Worm (Caenorhabditis elegans): ENCODE data around the gene cut-4.

The cut-4 gene

DNA sequence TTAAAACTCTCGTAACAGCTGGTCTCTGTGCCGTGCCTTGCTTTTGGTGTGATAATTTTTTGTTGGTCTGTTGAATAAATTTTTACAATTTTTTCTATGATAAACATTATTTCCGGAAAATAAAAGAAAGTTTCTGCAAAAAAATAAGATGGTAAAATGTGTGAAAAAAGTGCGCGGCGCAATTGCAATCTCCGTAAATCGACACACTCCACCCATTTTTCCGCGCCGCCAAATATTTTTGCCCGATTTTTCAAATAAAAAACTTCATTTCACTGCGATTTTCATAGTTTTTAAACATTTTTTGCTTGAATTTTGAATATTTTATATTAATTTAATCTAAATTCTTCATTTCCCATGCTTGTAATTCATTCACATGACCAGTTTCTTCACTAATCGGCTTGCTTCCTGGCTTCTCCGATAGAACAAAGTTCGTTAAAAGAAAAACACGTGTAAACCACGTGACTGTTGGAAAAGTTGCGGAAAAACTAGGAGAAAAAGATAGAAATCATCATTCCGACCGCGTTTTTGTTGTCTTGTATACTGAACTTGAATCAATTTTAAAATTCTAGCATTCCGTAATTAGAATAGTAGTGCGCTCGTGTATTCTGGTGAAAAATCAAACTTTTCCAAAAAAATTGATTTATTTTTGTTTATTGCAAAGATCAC lies 47.8 kb upstream of the cut-4 start (continued):
- peak; percentile 46 for TF ChIP-seq ahr-1 (tag; optimal IDR thresholded peaks at IDR 0.05)
- no peak for TF ChIP-seq ets-4 (tag; optimal IDR thresholded peaks at IDR 0.05)
- no peak for TF ChIP-seq T23F11.4 (GFP tag; optimal IDR thresholded peaks at IDR 0.05)
- peak; percentile 34 for TF ChIP-seq unc-42 (tag; optimal IDR thresholded peaks at IDR 0.05)
- TF ChIP-seq ceh-48 (tag; optimal IDR thresholded peaks at IDR 0.05) = peak; percentile 31
- no peak for TF ChIP-seq hlh-6 (tag; optimal IDR thresholded peaks at IDR 0.05)
- TF ChIP-seq pha-4 (tag; optimal IDR thresholded peaks at IDR 0.05) = no peak
- TF ChIP-seq sdc-2 (tag; optimal IDR thresholded peaks at IDR 0.05) = no peak
- TF ChIP-seq sox-2 (GFP tag; IDR thresholded peaks at IDR 0.05) = peak; percentile 19; the same call in 1 of the 2 replicates
- TF ChIP-seq K02D7.2 (tag; optimal IDR thresholded peaks at IDR 0.05) = peak; percentile 1
- peak; percentile 50 for TF ChIP-seq sox-4 (tag; optimal IDR thresholded peaks at IDR 0.05)
- TF ChIP-seq ama-1 (optimal IDR thresholded peaks at IDR 0.05) = no peak
- no peak for TF ChIP-seq pax-1 (tag; optimal IDR thresholded peaks at IDR 0.05)
- TF ChIP-seq ceh-14 (tag; optimal IDR thresholded peaks at IDR 0.05) = peak; percentile 70
- no peak for TF ChIP-seq lim-6 (tag; optimal IDR thresholded peaks at IDR 0.05)
- TF ChIP-seq tbx-7 (tag; optimal IDR thresholded peaks at IDR 0.05) = no peak
- TF ChIP-seq syd-9 (tag; optimal IDR thresholded peaks at IDR 0.05) = no peak
- no peak for TF ChIP-seq pqm-1 (tag; optimal IDR thresholded peaks at IDR 0.05)
- TF ChIP-seq ceh-31 (tag; optimal IDR thresholded peaks at IDR 0.05) = peak; percentile 56
- TF ChIP-seq lin-11 (tag; optimal IDR thresholded peaks at IDR 0.05) = no peak
- TF ChIP-seq nhr-11 (tag; optimal IDR thresholded peaks at IDR 0.05) = no peak
- TF ChIP-seq gmeb-2 (tag; optimal IDR thresholded peaks at IDR 0.05) = peak; percentile 67
- TF ChIP-seq K09A11.1 (tag; optimal IDR thresholded peaks at IDR 0.05; ENCODE audit: insufficient read depth) = peak; percentile 58
- TF ChIP-seq hlh-8 (tag; optimal IDR thresholded peaks at IDR 0.05) = peak; percentile 13

DNA sequence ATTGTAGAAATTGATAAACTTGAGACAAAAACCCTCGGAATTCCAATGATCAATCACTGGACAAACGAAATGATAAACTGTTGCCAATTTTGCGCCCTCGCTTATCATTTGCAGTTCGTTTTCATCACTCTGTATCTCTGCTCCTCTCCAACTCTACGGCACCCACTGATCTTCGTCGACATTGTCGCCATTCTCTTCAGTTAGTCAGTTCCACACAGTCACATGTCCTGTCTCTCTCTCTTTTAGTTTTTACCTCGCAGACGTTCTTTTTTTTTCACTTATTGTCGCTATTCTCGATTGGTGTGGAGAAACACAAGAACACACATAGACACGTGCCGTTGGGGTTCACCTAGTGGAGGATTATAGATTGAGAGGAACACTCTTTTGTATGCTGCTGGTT lies 46.9 kb upstream of the cut-4 start:
- TF ChIP-seq ceh-19 (GFP tag; optimal IDR thresholded peaks at IDR 0.05) (no peak), sdc-2 (tag; optimal IDR thresholded peaks at IDR 0.05) (no peak), F13H6.1 (tag; optimal IDR thresholded peaks at IDR 0.05) (no peak), hlh-30 (tag; optimal IDR thresholded peaks at IDR 0.05; ENCODE audit: insufficient read depth) (peak; percentile 52), elt-2 (tag; optimal IDR thresholded peaks at IDR 0.05) (peak; percentile 37)

DNA sequence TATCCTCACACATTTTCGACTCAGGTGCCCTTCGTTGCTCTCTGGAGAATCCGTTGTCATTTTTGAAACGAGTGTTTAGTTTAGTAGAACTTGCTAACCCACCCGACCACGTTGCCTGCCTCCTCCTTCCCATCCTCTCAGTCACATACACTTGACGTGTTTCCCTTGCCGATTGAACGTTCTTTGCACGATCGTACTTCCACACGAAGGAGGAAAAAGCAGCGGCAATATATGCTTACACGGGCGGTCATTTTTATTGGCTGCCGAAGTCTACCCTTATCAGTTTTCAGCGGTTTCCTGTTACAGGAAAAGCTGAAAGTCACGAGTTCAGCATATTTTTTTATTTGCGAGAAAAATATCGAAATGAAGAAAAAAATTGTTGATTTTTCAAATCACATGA lies 46.2 kb upstream of the cut-4 start:
- TF ChIP-seq syd-9 (tag; optimal IDR thresholded peaks at IDR 0.05) = no peak
- TF ChIP-seq tbx-2 (tag; optimal IDR thresholded peaks at IDR 0.05) = peak; percentile 9

DNA sequence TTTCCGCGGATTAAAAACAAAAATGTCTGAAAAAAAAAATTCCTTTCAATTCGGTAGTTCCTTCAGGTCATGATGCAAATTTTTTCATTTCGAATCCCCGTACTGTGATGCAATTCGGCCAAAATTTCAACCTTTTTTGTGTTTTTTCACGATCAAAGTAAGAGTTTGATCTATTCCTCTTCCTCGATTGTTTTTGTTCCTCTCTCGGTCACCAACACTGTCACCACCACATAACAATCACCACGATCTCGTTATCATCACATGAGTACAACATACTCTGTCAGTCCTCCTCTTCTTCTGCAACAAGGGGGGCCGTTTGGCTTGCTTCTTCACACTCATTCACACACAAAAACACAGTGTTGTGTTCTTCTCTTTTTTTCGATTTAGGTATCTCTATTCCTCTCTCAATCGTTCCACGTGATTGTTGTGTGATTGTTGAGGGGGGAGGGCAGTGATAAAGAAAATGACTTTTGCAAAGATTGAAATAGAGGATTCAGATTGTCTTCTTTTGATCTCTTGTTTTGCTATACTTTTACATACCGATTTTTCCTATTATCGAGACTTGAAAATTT lies 45.6 kb upstream of the cut-4 start:
- TF ChIP-seq elt-2 (tag; optimal IDR thresholded peaks at IDR 0.05) (peak; percentile 1), tbx-2 (tag; optimal IDR thresholded peaks at IDR 0.05) (no peak)

DNA sequence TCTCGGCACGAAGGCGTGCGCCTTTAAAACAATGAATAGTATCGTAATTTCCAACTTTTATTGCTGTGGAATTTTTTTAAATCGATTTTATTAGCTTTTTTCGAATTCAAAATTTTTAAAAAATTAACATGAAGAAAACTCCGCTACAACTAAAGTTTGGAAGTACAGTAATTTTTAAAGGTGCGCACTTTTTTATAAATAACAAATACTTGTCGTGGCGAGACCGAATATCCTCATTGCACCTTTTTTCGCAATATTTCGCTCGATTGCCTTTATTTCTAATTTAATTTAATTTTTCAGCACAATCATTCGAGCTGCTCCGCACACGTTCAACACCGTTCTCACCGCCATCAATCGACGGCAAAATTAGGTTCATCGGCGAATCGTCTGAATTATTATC lies 45.1 kb upstream of the cut-4 start, which contains the start of the genes T09F3.2 and T09F3.7:
Gene T09F3.2, plus strand, starts transcription at position 301 of the 400 bp plus-strand sequence.
Gene T09F3.7, plus strand, starts transcription at position 315 of the 400 bp plus-strand sequence.
- no peak for TF ChIP-seq hlh-15 (tag; optimal IDR thresholded peaks at IDR 0.05)
- TF ChIP-seq unc-86 (tag; optimal IDR thresholded peaks at IDR 0.05) = no peak
- no peak for TF ChIP-seq pha-2 (tag; optimal IDR thresholded peaks at IDR 0.05)
- TF ChIP-seq fkh-6 (tag; optimal IDR thresholded peaks at IDR 0.05) = no peak
- no peak for TF ChIP-seq syd-9 (tag; optimal IDR thresholded peaks at IDR 0.05)
- TF ChIP-seq dve-1 (tag; optimal IDR thresholded peaks at IDR 0.05) = no peak
- no peak for TF ChIP-seq ets-4 (tag; optimal IDR thresholded peaks at IDR 0.05)
- no peak for TF ChIP-seq dmd-4 (tag; optimal IDR thresholded peaks at IDR 0.05; ENCODE audit: borderline replicate concordance)
- no peak for TF ChIP-seq ceh-45 (GFP tag; IDR thresholded peaks at IDR 0.05)
- TF ChIP-seq hlh-13 (GFP tag; optimal IDR thresholded peaks at IDR 0.05) = no peak
- TF ChIP-seq pros-1 (tag; optimal IDR thresholded peaks at IDR 0.05) = no peak
- no peak for TF ChIP-seq unc-42 (tag; optimal IDR thresholded peaks at IDR 0.05)
- TF ChIP-seq hlh-6 (tag; optimal IDR thresholded peaks at IDR 0.05) = no peak
- TF ChIP-seq pag-3 (tag; optimal IDR thresholded peaks at IDR 0.05; ENCODE audit: borderline replicate concordance) = no peak
- TF ChIP-seq rnt-1 (tag; optimal IDR thresholded peaks at IDR 0.05) = no peak
- no peak for TF ChIP-seq che-1 (tag; optimal IDR thresholded peaks at IDR 0.05)
- TF ChIP-seq pha-4 (tag; optimal IDR thresholded peaks at IDR 0.05) = no peak
- no peak for TF ChIP-seq unc-3 (GFP tag; conservative IDR thresholded peaks at IDR 0.05)
- no peak for TF ChIP-seq unc-3 (tag; optimal IDR thresholded peaks at IDR 0.05)
- TF ChIP-seq ztf-16 (tag; optimal IDR thresholded peaks at IDR 0.05) = no peak

Measured in whole organism, late embryonic.